Fruit fly (Drosophila melanogaster) whole organism, embryonic: Measurements from ENCODE around the gene Ldaf1.
A peak's percentile ranks its signal among the peaks of the same experiment; 100 is the strongest.

Source experiments
- Atf3 ChIP-seq: fragments of 200-800 bp; sonication (Bioruptor generic); optimal IDR thresholded peaks from 3 replicates; lab custom pipeline; 2016; ENCODE audit warnings: missing biosample characterization, missing genetic modification characterization
- Bgb ChIP-seq: fragments of 200-800 bp; sonication (Bioruptor generic); IDR thresholded peaks from 2 replicates; pipeline ENCODE4 v1.3.6; 2022; ENCODE audit warnings: missing biosample characterization, missing genetic modification characterization; ENCODE audit not compliant: partially characterized antibody
- Bteb2 ChIP-seq: fragments of 200-800 bp; sonication (Bioruptor generic); optimal IDR thresholded peaks from 2 replicates; lab custom pipeline; 2016; ENCODE audit warnings: missing biosample characterization, missing genetic modification characterization
- C15 ChIP-seq: fragments of 200-800 bp; sonication (Bioruptor generic); IDR thresholded peaks from 3 replicates; pipeline ENCODE4 v1.3.6; 2022; ENCODE audit warnings: missing biosample characterization, missing genetic modification characterization
- CG10959 ChIP-seq: fragments of 200-800 bp; sonication (Bioruptor generic); IDR thresholded peaks from 2 replicates; pipeline ENCODE4 v1.3.6; 2022; ENCODE audit warnings: missing biosample characterization, missing genetic modification characterization
- CG11695 ChIP-seq: fragments of 200-800 bp; sonication (Bioruptor generic); IDR thresholded peaks from 3 replicates; pipeline ENCODE4 v1.3.6; 2022; ENCODE audit warnings: missing biosample characterization, missing genetic modification characterization
- CG11696 ChIP-seq: fragments of 200-800 bp; sonication (Bioruptor generic); IDR thresholded peaks from 2 replicates; pipeline ENCODE4 v1.3.6; 2022; ENCODE audit warnings: missing biosample characterization, missing genetic modification characterization
- CG12744 ChIP-seq: fragments of 200-800 bp; sonication (Bioruptor generic); optimal IDR thresholded peaks from 2 replicates; lab custom pipeline; 2016; ENCODE audit warnings: missing biosample characterization, missing genetic modification characterization
- CG13123 ChIP-seq: fragments of 200-800 bp; sonication (Bioruptor generic); optimal IDR thresholded peaks from 2 replicates; lab custom pipeline; 2016; ENCODE audit warnings: missing biosample characterization, missing genetic modification characterization
- CG13624 ChIP-seq: fragments of 200-800 bp; sonication (Bioruptor generic); optimal IDR thresholded peaks from 2 replicates; lab custom pipeline; 2016; ENCODE audit warnings: missing biosample characterization, missing genetic modification characterization
- CG13894 ChIP-seq: fragments of 200-800 bp; sonication (Bioruptor generic); optimal IDR thresholded peaks from 3 replicates; lab custom pipeline; 2018; ENCODE audit warnings: missing biosample characterization, mild to moderate bottlenecking, missing genetic modification characterization, moderate library complexity
- CG14050 ChIP-seq: fragments of 200-800 bp; sonication (Bioruptor generic); IDR thresholded peaks from 3 replicates; pipeline ENCODE4 v1.3.6; 2022; ENCODE audit warnings: missing biosample characterization, missing genetic modification characterization
- CG2202 ChIP-seq: fragments of 200-800 bp; sonication (Bioruptor generic); optimal IDR thresholded peaks from 2 replicates; lab custom pipeline; 2018; ENCODE audit warnings: missing biosample characterization, mild to moderate bottlenecking, missing genetic modification characterization
- CG2875 ChIP-seq: fragments of 200-800 bp; sonication (Bioruptor generic); optimal IDR thresholded peaks from 2 replicates; lab custom pipeline; 2017; ENCODE audit warnings: missing biosample characterization, mild to moderate bottlenecking, missing genetic modification characterization, missing genetic modification reagents
- CG42726 ChIP-seq: fragments of 200-800 bp; sonication (Bioruptor generic); IDR thresholded peaks from 2 replicates; pipeline ENCODE4 v1.3.6; 2022; ENCODE audit warnings: missing biosample characterization, missing genetic modification characterization; ENCODE audit not compliant: partially characterized antibody
- CG7271 ChIP-seq: fragments of 200-800 bp; sonication (Bioruptor generic); optimal IDR thresholded peaks from 2 replicates; lab custom pipeline; 2018; ENCODE audit warnings: missing biosample characterization, mild to moderate bottlenecking, missing genetic modification characterization, moderate library complexity
- CG7963 ChIP-seq: fragments of 200-800 bp; sonication (Bioruptor generic); IDR thresholded peaks from 3 replicates; pipeline ENCODE4 v1.3.6; 2022; ENCODE audit warnings: missing biosample characterization, missing genetic modification characterization; ENCODE audit not compliant: partially characterized antibody
- CG8281 ChIP-seq: fragments of 200-800 bp; sonication (Bioruptor generic); optimal IDR thresholded peaks from 2 replicates; lab custom pipeline; 2018; ENCODE audit warnings: missing biosample characterization, mild to moderate bottlenecking, missing genetic modification characterization, moderate library complexity
- CG8765 ChIP-seq: fragments of 200-800 bp; sonication (Bioruptor generic); IDR thresholded peaks from 2 replicates; pipeline ENCODE4 v1.3.6; 2022; ENCODE audit warnings: missing biosample characterization, missing genetic modification characterization
- CG9797 ChIP-seq: fragments of 200-800 bp; sonication (Bioruptor generic); optimal IDR thresholded peaks from 3 replicates; lab custom pipeline; 2018; ENCODE audit warnings: missing biosample characterization, mild to moderate bottlenecking, missing genetic modification characterization
- CG9817 ChIP-seq: fragments of 200-800 bp; sonication (Bioruptor generic); optimal IDR thresholded peaks from 2 replicates; lab custom pipeline; 2018; ENCODE audit warnings: missing biosample characterization, mild to moderate bottlenecking, missing genetic modification characterization, moderate library complexity
- CHES-1-like ChIP-seq: fragments of 200-800 bp; sonication (Bioruptor generic); optimal IDR thresholded peaks from 2 replicates; lab custom pipeline; 2016; ENCODE audit warnings: missing biosample characterization, missing genetic modification characterization
- D ChIP-seq, 2 experiments: fragments of 200-800 bp in 1 of 2; fragments of >200 bp in 1 of 2; sonication (Bioruptor generic) in 1 of 2; optimal IDR thresholded peaks; 2 replicates in 1 of 2; 3 replicates in 1 of 2; lab custom pipeline; 2017; ENCODE audit warnings: mild to moderate bottlenecking in 1 of 2, missing biosample characterization in 1 of 2, missing genetic modification characterization in 1 of 2, missing genetic modification reagents in 1 of 2
- Dad ChIP-seq: fragments of 200-800 bp; sonication (Bioruptor generic); optimal IDR thresholded peaks from 3 replicates; lab custom pipeline; 2016; ENCODE audit warnings: missing biosample characterization, missing genetic modification characterization
- E2f2 ChIP-seq: fragments of 200-800 bp; sonication (Bioruptor generic); IDR thresholded peaks from 2 replicates; pipeline ENCODE4 v1.3.6; 2022; ENCODE audit warnings: missing biosample characterization, missing genetic modification characterization
- ERR ChIP-seq: fragments of 200-800 bp; sonication (Bioruptor generic); optimal IDR thresholded peaks from 2 replicates; lab custom pipeline; 2016; ENCODE audit warnings: missing biosample characterization, missing genetic modification characterization
- Ets97D ChIP-seq: fragments of 200-800 bp; sonication (Bioruptor generic); optimal IDR thresholded peaks from 3 replicates; lab custom pipeline; 2016; ENCODE audit warnings: missing biosample characterization, missing genetic modification characterization
- Gsc ChIP-seq: fragments of 200-800 bp; sonication (Bioruptor generic); IDR thresholded peaks from 2 replicates; pipeline ENCODE4 v1.3.6; 2022; ENCODE audit warnings: missing biosample characterization, missing genetic modification characterization
- HLH54F ChIP-seq: fragments of 200-800 bp; sonication (Bioruptor generic); optimal IDR thresholded peaks from 3 replicates; lab custom pipeline; 2016; ENCODE audit warnings: missing biosample characterization, missing genetic modification characterization
- Kr ChIP-seq: fragments of 200-800 bp; sonication (Bioruptor generic); optimal IDR thresholded peaks from 2 replicates; lab custom pipeline; 2017; ENCODE audit warnings: missing biosample characterization, mild to moderate bottlenecking, missing genetic modification characterization
- Mad ChIP-seq: fragments of 200-800 bp; sonication (Bioruptor generic); optimal IDR thresholded peaks from 2 replicates; lab custom pipeline; 2016; ENCODE audit warnings: missing biosample characterization, missing genetic modification characterization
- al ChIP-seq: fragments of 200-800 bp; sonication (Bioruptor generic); IDR thresholded peaks from 2 replicates; pipeline ENCODE4 v1.3.6; 2022; ENCODE audit warnings: missing biosample characterization, missing genetic modification characterization
- bab2 ChIP-seq: fragments of 200-800 bp; sonication (Bioruptor generic); optimal IDR thresholded peaks from 2 replicates; lab custom pipeline; 2016; ENCODE audit warnings: missing biosample characterization, missing genetic modification characterization
- dpn ChIP-seq, 2 experiments: fragments of 200-800 bp; sonication (Bioruptor generic); optimal IDR thresholded peaks; 3 replicates each; lab custom pipeline; 2016; ENCODE audit warnings: missing biosample characterization in 2 of 2, missing genetic modification characterization in 2 of 2
- emc ChIP-seq: fragments of 200-800 bp; sonication (Bioruptor generic); optimal IDR thresholded peaks from 2 replicates; lab custom pipeline; 2016; ENCODE audit warnings: missing biosample characterization, missing genetic modification characterization
- h ChIP-seq: fragments of >200 bp; optimal IDR thresholded peaks from 2 replicates; lab custom pipeline; 2017
- hkb ChIP-seq, 2 experiments: fragments of 200-800 bp in 1 of 2; fragments of >200 bp in 1 of 2; sonication (Bioruptor generic) in 1 of 2; IDR thresholded peaks in 1 of 2; optimal IDR thresholded peaks in 1 of 2; 2 replicates each; pipeline versions ENCODE4 v1.3.6 to Lab custom; 2017 to 2022; ENCODE audit warnings: missing biosample characterization in 1 of 2, missing genetic modification characterization in 1 of 2
- insv ChIP-seq, 2 experiments: fragments of 200-800 bp; sonication (Bioruptor generic); optimal IDR thresholded peaks; 3 replicates each; lab custom pipeline; 2016 to 2018; ENCODE audit warnings: missing biosample characterization in 2 of 2, missing genetic modification characterization in 2 of 2
- kni ChIP-seq: fragments of 200-800 bp; sonication (Bioruptor generic); optimal IDR thresholded peaks from 3 replicates; lab custom pipeline; 2017; ENCODE audit warnings: mild to moderate bottlenecking, missing biosample characterization, missing genetic modification reagents, missing genetic modification characterization
- lbe ChIP-seq: fragments of 200-800 bp; sonication (Bioruptor generic); optimal IDR thresholded peaks from 2 replicates; lab custom pipeline; 2016; ENCODE audit warnings: missing biosample characterization, mild to moderate bottlenecking, missing genetic modification characterization
- peb ChIP-seq: fragments of 200-800 bp; sonication (Bioruptor generic); IDR thresholded peaks from 2 replicates; pipeline ENCODE4 v1.3.6; 2022; ENCODE audit warnings: missing biosample characterization, missing genetic modification characterization
- pita ChIP-seq: fragments of 200-800 bp; sonication (Bioruptor generic); optimal IDR thresholded peaks from 2 replicates; lab custom pipeline; 2017; ENCODE audit warnings: missing biosample characterization, mild to moderate bottlenecking, missing genetic modification characterization
- run ChIP-seq: fragments of 200-800 bp; sonication (Bioruptor generic); optimal IDR thresholded peaks from 3 replicates; lab custom pipeline; 2018; ENCODE audit warnings: missing biosample characterization, mild to moderate bottlenecking, missing genetic modification characterization
- salm ChIP-seq: fragments of 200-800 bp; sonication (Bioruptor generic); optimal IDR thresholded peaks from 2 replicates; lab custom pipeline; 2018; ENCODE audit warnings: missing biosample characterization, mild to moderate bottlenecking, missing genetic modification characterization
- sc ChIP-seq, 3 experiments: fragments of >200 bp in 2 of 3; fragments of 200-800 bp in 1 of 3; sonication (Bioruptor generic) in 1 of 3; optimal IDR thresholded peaks; 2 replicates in 2 of 3; 3 replicates in 1 of 3; lab custom pipeline; 2017; ENCODE audit warnings: mild to moderate bottlenecking in 1 of 3, missing biosample characterization in 1 of 3, missing genetic modification characterization in 1 of 3, missing genetic modification reagents in 1 of 3
- seq ChIP-seq: fragments of 200-800 bp; sonication (Bioruptor generic); IDR thresholded peaks from 2 replicates; pipeline ENCODE4 v1.3.6; 2022; ENCODE audit warnings: missing biosample characterization, missing genetic modification characterization
- shn ChIP-seq: fragments of 200-800 bp; sonication (Bioruptor generic); optimal IDR thresholded peaks from 3 replicates; lab custom pipeline; 2016; ENCODE audit warnings: missing biosample characterization, missing genetic modification characterization
- tio ChIP-seq: fragments of 200-800 bp; sonication (Bioruptor generic); optimal IDR thresholded peaks from 2 replicates; lab custom pipeline; 2017; ENCODE audit warnings: missing biosample characterization, missing genetic modification characterization, inconsistent platforms

Ldaf1 gene

DNA sequence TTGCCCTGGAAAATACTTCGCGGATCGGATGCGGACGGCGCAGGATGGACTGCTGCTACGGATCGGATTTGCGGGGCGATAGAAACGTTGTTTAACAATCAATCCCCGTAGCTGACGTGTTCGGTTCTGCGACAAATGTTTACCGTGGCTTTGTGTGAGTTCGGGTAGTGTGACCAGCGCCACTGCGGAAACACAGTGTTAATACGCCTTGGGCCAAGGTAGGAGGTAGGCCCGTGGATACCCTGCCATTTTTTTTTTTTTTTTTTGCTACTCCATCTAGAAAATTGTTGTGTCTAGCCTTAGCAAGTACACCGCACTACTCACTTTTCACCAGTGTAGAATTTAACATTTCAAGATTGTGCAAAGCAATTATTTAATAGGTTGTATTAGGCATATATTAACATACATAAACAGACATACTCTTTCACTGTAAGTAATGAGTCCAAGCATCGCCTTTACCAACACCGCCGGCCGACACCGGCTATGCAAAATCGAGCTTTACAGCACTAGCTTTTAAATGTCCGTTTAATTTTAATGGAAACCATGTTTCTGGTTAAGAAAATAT, 40.0 kb downstream of the Ldaf1 start, which contains the start of gene deltaCOP (continued):
- TF ChIP-seq CG13123 (peak; percentile 80), emc (peak; percentile 69), run (tag; lab: Kevin White, UChicago) (peak; percentile 30), seq (peak; percentile 82), C15 (GFP tag; lab: Robert Waterston, UW) (0 out of 3 replicates have a peak, but pooled peaks have one; percentile 50), insv (GFP tag; optimal IDR thresholded peaks at IDR 0.05; lab: Kevin White, UChicago) (peak in 1 of 2 experiments; percentile 39), Kr (GFP tag; lab: Kevin White, UChicago) (no peak), h (no peak), CG13624 (GFP tag; lab: Kevin White, UChicago) (peak; percentile 92), Mad (GFP tag; lab: Kevin White, UChicago) (peak; percentile 80), CG11696 (GFP tag; lab: Robert Waterston, UW) (0 out of 2 replicates have a peak, but pooled peaks have one; percentile 42), HLH54F (GFP tag; lab: Kevin White, UChicago) (peak; percentile 95), CG8765 (GFP tag; lab: Robert Waterston, UW) (peak; percentile 62; the same call in 1 of the 2 replicates), lbe (peak; percentile 82), dpn (GFP tag; optimal IDR thresholded peaks at IDR 0.05; lab: Kevin White, UChicago) (peak; percentile 90 to 94), E2f2 (GFP tag; lab: Robert Waterston, UW) (peak; percentile 68), CG11695 (GFP tag; lab: Robert Waterston, UW) (peak; percentile 75), D (optimal IDR thresholded peaks at IDR 0.05; lab: Kevin White, UChicago) (peak; percentile 38), D (GFP tag; optimal IDR thresholded peaks at IDR 0.05; lab: Kevin White, UChicago) (no peak), Dad (GFP tag; lab: Kevin White, UChicago) (peak; percentile 89), CG2875 (GFP tag; lab: Kevin White, UChicago) (no peak), ERR (GFP tag; lab: Kevin White, UChicago) (peak; percentile 81), Bgb (GFP tag; lab: Robert Waterston, UW) (no peak), Gsc (GFP tag; lab: Robert Waterston, UW) (peak; percentile 45; the same call in 1 of the 2 replicates), CG8281 (tag; lab: Kevin White, UChicago) (no peak), al (GFP tag; lab: Robert Waterston, UW) (peak; percentile 88), hkb (optimal IDR thresholded peaks at IDR 0.05; lab: Kevin White, UChicago) (peak; percentile 66), hkb (GFP tag; IDR thresholded peaks at IDR 0.05; lab: Robert Waterston, UW) (peak; percentile 67), CG42726 (no peak), Atf3 (GFP tag; lab: Kevin White, UChicago) (peak; percentile 86), tio (no peak), sc (optimal IDR thresholded peaks at IDR 0.05; lab: Kevin White, UChicago) (no peak), sc (GFP tag; optimal IDR thresholded peaks at IDR 0.05; lab: Kevin White, UChicago) (no peak), peb (peak; percentile 26; the same call in 1 of the 2 replicates), CG9817 (tag; lab: Kevin White, UChicago) (peak; percentile 73), pita (GFP tag; lab: Kevin White, UChicago) (no peak), CG7963 (GFP tag; lab: Robert Waterston, UW) (no peak), CG10959 (peak; percentile 55), kni (GFP tag; lab: Kevin White, UChicago) (peak; percentile 32), CHES-1-like (GFP tag; lab: Kevin White, UChicago) (peak; percentile 94), CG7271 (tag; lab: Kevin White, UChicago) (peak; percentile 3), shn (GFP tag; lab: Kevin White, UChicago) (peak; percentile 94), CG2202 (tag; lab: Kevin White, UChicago) (peak; percentile 47), CG14050 (GFP tag; lab: Robert Waterston, UW) (peak; percentile 71), bab2 (GFP tag; lab: Kevin White, UChicago) (peak; percentile 91), Ets97D (GFP tag; lab: Kevin White, UChicago) (peak; percentile 79), CG13894 (peak; percentile 70), CG9797 (GFP tag; lab: Kevin White, UChicago) (peak; percentile 77), CG12744 (peak; percentile 83), salm (tag; lab: Kevin White, UChicago) (peak; percentile 32), Bteb2 (GFP tag; lab: Kevin White, UChicago) (peak; percentile 92)
